Worm (Caenorhabditis elegans): ENCODE results near the gene clec-261.

- no peak for TF ChIP-seq unc-55 (GFP tag; optimal IDR thresholded peaks at IDR 0.05)
- TF ChIP-seq nhr-11 (tag; optimal IDR thresholded peaks at IDR 0.05): no peak
- TF ChIP-seq ceh-45 (GFP tag; IDR thresholded peaks at IDR 0.05): no peak
Measured at ce11 chrV:20241243-20241862, 52.9 kb downstream of the clec-261 start.

All from whole organism, late embryonic.